Worm (Caenorhabditis elegans): ENCODE measurements around the gene fbxa-56.

ce11 chrIII:978889-979288, 41.0 kb upstream of the fbxa-56 start:
- TF ChIP-seq F37D6.2 (tag; optimal IDR thresholded peaks at IDR 0.05) (no peak), fos-1 (tag; optimal IDR thresholded peaks at IDR 0.05) (no peak), snpc-4 (tag; optimal IDR thresholded peaks at IDR 0.05) (no peak), saeg-2 (GFP tag; IDR thresholded peaks at IDR 0.05) (no peak), zag-1 (tag; optimal IDR thresholded peaks at IDR 0.05) (no peak), nhr-77 (tag; optimal IDR thresholded peaks at IDR 0.05) (no peak), unc-130 (GFP tag; optimal IDR thresholded peaks at IDR 0.05) (no peak), nhr-25 (tag; optimal IDR thresholded peaks at IDR 0.05; ENCODE audit: borderline replicate concordance, insufficient read depth) (no peak), Y48G9A.11 (GFP tag; IDR thresholded peaks at IDR 0.05) (no peak), lin-13 (GFP tag; optimal IDR thresholded peaks at IDR 0.05) (no peak), F26F4.8 (GFP tag; conservative IDR thresholded peaks at IDR 0.05) (no peak), ces-1 (GFP tag; optimal IDR thresholded peaks at IDR 0.05) (no peak), lin-39 (tag; optimal IDR thresholded peaks at IDR 0.05) (no peak)

Data from whole organism, L4 larva.